Fruit fly (Drosophila melanogaster) whole organism, embryonic: ENCODE data around the gene CG13032.
A peak's percentile ranks its signal among the peaks of the same experiment; 100 is the strongest.

Experiments used
- Blimp-1 ChIP-seq: fragments of 200-800 bp; sonication (Bioruptor generic); optimal IDR thresholded peaks from 3 replicates; lab custom pipeline; 2018; ENCODE audit warnings: missing biosample characterization, missing genetic modification characterization, mild to moderate bottlenecking, moderate library complexity, missing genetic modification reagents
- CG10321 ChIP-seq: fragments of 200-800 bp; sonication (Bioruptor generic); IDR thresholded peaks from 2 replicates; pipeline ENCODE4 v1.3.6; 2022; ENCODE audit warnings: missing biosample characterization, missing genetic modification characterization
- CG10366 ChIP-seq: fragments of 200-800 bp; sonication (Bioruptor generic); IDR thresholded peaks from 2 replicates; pipeline ENCODE4 v1.3.6; 2022; ENCODE audit warnings: missing biosample characterization, missing genetic modification characterization
- CG11696 ChIP-seq: fragments of 200-800 bp; sonication (Bioruptor generic); IDR thresholded peaks from 2 replicates; pipeline ENCODE4 v1.3.6; 2022; ENCODE audit warnings: missing biosample characterization, missing genetic modification characterization
- CG13424 ChIP-seq: fragments of 200-800 bp; sonication (Bioruptor generic); optimal IDR thresholded peaks from 2 replicates; lab custom pipeline; 2019; ENCODE audit warnings: missing biosample characterization, mild to moderate bottlenecking, missing genetic modification characterization, moderate library complexity
- CG14441 ChIP-seq: fragments of 200-800 bp; sonication (Bioruptor generic); IDR thresholded peaks from 2 replicates; pipeline ENCODE4 v1.3.6; 2022; ENCODE audit warnings: missing biosample characterization, missing genetic modification characterization
- CG14965 ChIP-seq: fragments of 200-800 bp; sonication (Bioruptor generic); optimal IDR thresholded peaks from 2 replicates; lab custom pipeline; 2016; ENCODE audit warnings: missing biosample characterization, missing genetic modification characterization, borderline replicate concordance
- CG15011 ChIP-seq: fragments of 200-800 bp; sonication (Bioruptor generic); optimal IDR thresholded peaks from 3 replicates; lab custom pipeline; 2018; ENCODE audit warnings: missing biosample characterization, mild to moderate bottlenecking, missing genetic modification characterization
- CG15696 ChIP-seq: fragments of 200-800 bp; sonication (Bioruptor generic); optimal IDR thresholded peaks from 2 replicates; lab custom pipeline; 2019; ENCODE audit warnings: missing biosample characterization, mild to moderate bottlenecking, missing genetic modification characterization, moderate library complexity
- CG1647 ChIP-seq: fragments of 200-800 bp; sonication (Bioruptor generic); optimal IDR thresholded peaks from 3 replicates; lab custom pipeline; 2016; ENCODE audit warnings: missing biosample characterization, missing genetic modification characterization
- CG2712 ChIP-seq: fragments of 200-800 bp; optimal IDR thresholded peaks from 3 replicates; lab custom pipeline; 2019; ENCODE audit warnings: missing biosample characterization, mild to moderate bottlenecking, missing genetic modification characterization, moderate library complexity
- CG33557 ChIP-seq: fragments of 200-800 bp; sonication (Bioruptor generic); optimal IDR thresholded peaks from 2 replicates; lab custom pipeline; 2019; ENCODE audit warnings: missing biosample characterization, mild to moderate bottlenecking, missing genetic modification characterization, moderate library complexity
- CG3838 ChIP-seq: fragments of 200-800 bp; sonication (Bioruptor generic); optimal IDR thresholded peaks from 3 replicates; lab custom pipeline; 2016; ENCODE audit warnings: missing biosample characterization, missing genetic modification characterization
- CG3847 ChIP-seq: fragments of 200-800 bp; sonication (Bioruptor generic); IDR thresholded peaks from 2 replicates; pipeline ENCODE4 v1.3.6; 2022; ENCODE audit warnings: missing biosample characterization, missing genetic modification characterization
- CG4404 ChIP-seq: fragments of 200-800 bp; sonication (Bioruptor generic); IDR thresholded peaks from 2 replicates; pipeline ENCODE4 v1.3.6; 2022; ENCODE audit warnings: missing biosample characterization, missing genetic modification characterization
- CG7556 ChIP-seq: fragments of 200-800 bp; sonication (Bioruptor generic); optimal IDR thresholded peaks from 2 replicates; lab custom pipeline; 2017; ENCODE audit warnings: missing biosample characterization, mild to moderate bottlenecking, missing genetic modification characterization
- CG7786 ChIP-seq: fragments of 200-800 bp; sonication (Bioruptor generic); optimal IDR thresholded peaks from 2 replicates; lab custom pipeline; 2016; ENCODE audit warnings: missing biosample characterization, missing genetic modification characterization
- CG9817 ChIP-seq: fragments of 200-800 bp; sonication (Bioruptor generic); optimal IDR thresholded peaks from 2 replicates; lab custom pipeline; 2018; ENCODE audit warnings: missing biosample characterization, mild to moderate bottlenecking, missing genetic modification characterization, moderate library complexity
- D ChIP-seq, 2 experiments: fragments of 200-800 bp in 1 of 2; fragments of >200 bp in 1 of 2; sonication (Bioruptor generic) in 1 of 2; optimal IDR thresholded peaks; 2 replicates in 1 of 2; 3 replicates in 1 of 2; lab custom pipeline; 2017; ENCODE audit warnings: mild to moderate bottlenecking in 1 of 2, missing biosample characterization in 1 of 2, missing genetic modification characterization in 1 of 2, missing genetic modification reagents in 1 of 2
- Dll ChIP-seq: fragments of 200-800 bp; sonication (Bioruptor generic); IDR thresholded peaks from 4 replicates; pipeline ENCODE4 v1.3.6; 2022; ENCODE audit warnings: missing biosample characterization, missing genetic modification characterization; ENCODE audit not compliant: partially characterized antibody
- Fer1 ChIP-seq: fragments of 200-800 bp; sonication (Bioruptor generic); optimal IDR thresholded peaks from 2 replicates; lab custom pipeline; 2017; ENCODE audit warnings: missing biosample characterization, mild to moderate bottlenecking, missing genetic modification characterization
- Fer2 ChIP-seq: fragments of 200-800 bp; sonication (Bioruptor generic); optimal IDR thresholded peaks from 2 replicates; lab custom pipeline; 2018; ENCODE audit warnings: missing biosample characterization, mild to moderate bottlenecking, missing genetic modification characterization, moderate library complexity
- HHEX ChIP-seq: fragments of 200-800 bp; sonication (Bioruptor generic); optimal IDR thresholded peaks from 3 replicates; lab custom pipeline; 2017; ENCODE audit warnings: missing biosample characterization, mild to moderate bottlenecking, missing genetic modification characterization, missing genetic modification reagents
- HmgD ChIP-seq: fragments of 200-800 bp; sonication (Bioruptor generic); optimal IDR thresholded peaks from 3 replicates; lab custom pipeline; 2016; ENCODE audit warnings: missing biosample characterization, missing genetic modification characterization
- Kr ChIP-seq: fragments of 200-800 bp; sonication (Bioruptor generic); optimal IDR thresholded peaks from 2 replicates; lab custom pipeline; 2017; ENCODE audit warnings: missing biosample characterization, mild to moderate bottlenecking, missing genetic modification characterization
- Med ChIP-seq: fragments of 200-800 bp; sonication (Bioruptor generic); peaks from one replicate; lab custom pipeline; 2016; ENCODE audit warnings: missing biosample characterization, missing genetic modification characterization, mild to moderate bottlenecking, inconsistent platforms, moderate library complexity
- Meics ChIP-seq: fragments of 200-800 bp; sonication (Bioruptor generic); optimal IDR thresholded peaks from 2 replicates; lab custom pipeline; 2017; ENCODE audit warnings: missing biosample characterization, mild to moderate bottlenecking, missing genetic modification characterization
- Ptx1 ChIP-seq: fragments of 200-800 bp; sonication (Bioruptor generic); IDR thresholded peaks from 2 replicates; pipeline ENCODE4 v1.3.6; 2022; ENCODE audit warnings: missing biosample characterization, missing genetic modification characterization
- Sox102F ChIP-seq: fragments of 200-800 bp; sonication (Bioruptor generic); optimal IDR thresholded peaks from 2 replicates; lab custom pipeline; 2018; ENCODE audit warnings: missing biosample characterization, mild to moderate bottlenecking, missing genetic modification characterization, moderate library complexity
- Xrp1 ChIP-seq: fragments of 200-800 bp; sonication (Bioruptor generic); IDR thresholded peaks from 2 replicates; pipeline ENCODE4 v1.3.6; 2022; ENCODE audit warnings: missing biosample characterization, missing genetic modification characterization
- YL-1 ChIP-seq: fragments of 200-800 bp; sonication (Bioruptor generic); optimal IDR thresholded peaks from 3 replicates; lab custom pipeline; 2017; ENCODE audit warnings: missing biosample characterization, mild to moderate bottlenecking, missing genetic modification characterization
- ab ChIP-seq: fragments of 200-800 bp; sonication (Bioruptor generic); optimal IDR thresholded peaks from 2 replicates; lab custom pipeline; 2016; ENCODE audit warnings: missing biosample characterization, missing genetic modification characterization
- abd-A ChIP-seq: fragments of 200-800 bp; sonication (Bioruptor generic); optimal IDR thresholded peaks from 3 replicates; lab custom pipeline; 2019; ENCODE audit warnings: missing biosample characterization, mild to moderate bottlenecking, missing genetic modification characterization, moderate library complexity
- ara ChIP-seq: fragments of 200-800 bp; sonication (Bioruptor generic); IDR thresholded peaks from 2 replicates; pipeline ENCODE4 v1.3.6; 2022; ENCODE audit warnings: missing biosample characterization, missing genetic modification characterization
- ato ChIP-seq: fragments of 200-800 bp; sonication (Bioruptor generic); IDR thresholded peaks from 2 replicates; pipeline ENCODE4 v1.3.6; 2022; ENCODE audit warnings: missing biosample characterization, missing genetic modification characterization; ENCODE audit not compliant: partially characterized antibody
- cg ChIP-seq: fragments of 200-800 bp; sonication (Bioruptor generic); optimal IDR thresholded peaks from 3 replicates; lab custom pipeline; 2019; ENCODE audit warnings: missing biosample characterization, mild to moderate bottlenecking, missing genetic modification characterization, moderate library complexity
- crol ChIP-seq: fragments of 200-800 bp; sonication (Bioruptor generic); IDR thresholded peaks from 2 replicates; pipeline ENCODE4 v1.3.6; 2022; ENCODE audit warnings: missing biosample characterization, missing genetic modification characterization
- gcm2 ChIP-seq: fragments of 200-800 bp; sonication (Bioruptor generic); optimal IDR thresholded peaks from 2 replicates; lab custom pipeline; 2016; ENCODE audit warnings: missing biosample characterization, missing genetic modification characterization
- h ChIP-seq: fragments of >200 bp; optimal IDR thresholded peaks from 2 replicates; lab custom pipeline; 2017
- hkb ChIP-seq, 2 experiments: fragments of 200-800 bp in 1 of 2; fragments of >200 bp in 1 of 2; sonication (Bioruptor generic) in 1 of 2; IDR thresholded peaks in 1 of 2; optimal IDR thresholded peaks in 1 of 2; 2 replicates each; pipeline versions ENCODE4 v1.3.6 to Lab custom; 2017 to 2022; ENCODE audit warnings: missing biosample characterization in 1 of 2, missing genetic modification characterization in 1 of 2
- lbe ChIP-seq: fragments of 200-800 bp; sonication (Bioruptor generic); optimal IDR thresholded peaks from 2 replicates; lab custom pipeline; 2016; ENCODE audit warnings: missing biosample characterization, mild to moderate bottlenecking, missing genetic modification characterization
- nerfin-1 ChIP-seq: fragments of 200-800 bp; sonication (Bioruptor generic); optimal IDR thresholded peaks from 3 replicates; lab custom pipeline; 2019; ENCODE audit warnings: missing biosample characterization, mild to moderate bottlenecking, missing genetic modification characterization, moderate library complexity
- prd ChIP-seq, 3 experiments: fragments of >200 bp in 2 of 3; fragments of 200-800 bp in 1 of 3; sonication (Bioruptor generic) in 1 of 3; optimal IDR thresholded peaks in 2 of 3; IDR thresholded peaks in 1 of 3; 2 replicates in 2 of 3; 3 replicates in 1 of 3; pipeline versions ENCODE4 v1.3.6 to Lab custom; 2017 to 2022; ENCODE audit warnings: missing biosample characterization in 1 of 3, missing genetic modification characterization in 1 of 3
- pzg ChIP-seq: fragments of 200-800 bp; sonication (Bioruptor generic); optimal IDR thresholded peaks from 3 replicates; lab custom pipeline; 2018; ENCODE audit warnings: missing biosample characterization, mild to moderate bottlenecking, missing genetic modification characterization, moderate library complexity
- row ChIP-seq: fragments of 200-800 bp; sonication (Bioruptor generic); IDR thresholded peaks from 3 replicates; pipeline ENCODE4 v1.3.6; 2022; ENCODE audit warnings: missing biosample characterization, missing genetic modification characterization
- shn ChIP-seq: fragments of 200-800 bp; sonication (Bioruptor generic); optimal IDR thresholded peaks from 3 replicates; lab custom pipeline; 2016; ENCODE audit warnings: missing biosample characterization, missing genetic modification characterization
- sim ChIP-seq: fragments of 200-800 bp; sonication (Bioruptor generic); IDR thresholded peaks from 2 replicates; pipeline ENCODE4 v1.3.6; 2022; ENCODE audit warnings: missing biosample characterization, missing genetic modification characterization
- sr ChIP-seq: fragments of 200-800 bp; sonication (Bioruptor generic); IDR thresholded peaks from 3 replicates; pipeline ENCODE4 v1.3.6; 2022; ENCODE audit warnings: missing biosample characterization, missing genetic modification characterization
- unc-4 ChIP-seq: fragments of 200-800 bp; sonication (Bioruptor generic); IDR thresholded peaks from 2 replicates; pipeline ENCODE4 v1.3.6; 2022; ENCODE audit warnings: missing biosample characterization, missing genetic modification characterization; ENCODE audit not compliant: partially characterized antibody

The CG13032 gene

DNA sequence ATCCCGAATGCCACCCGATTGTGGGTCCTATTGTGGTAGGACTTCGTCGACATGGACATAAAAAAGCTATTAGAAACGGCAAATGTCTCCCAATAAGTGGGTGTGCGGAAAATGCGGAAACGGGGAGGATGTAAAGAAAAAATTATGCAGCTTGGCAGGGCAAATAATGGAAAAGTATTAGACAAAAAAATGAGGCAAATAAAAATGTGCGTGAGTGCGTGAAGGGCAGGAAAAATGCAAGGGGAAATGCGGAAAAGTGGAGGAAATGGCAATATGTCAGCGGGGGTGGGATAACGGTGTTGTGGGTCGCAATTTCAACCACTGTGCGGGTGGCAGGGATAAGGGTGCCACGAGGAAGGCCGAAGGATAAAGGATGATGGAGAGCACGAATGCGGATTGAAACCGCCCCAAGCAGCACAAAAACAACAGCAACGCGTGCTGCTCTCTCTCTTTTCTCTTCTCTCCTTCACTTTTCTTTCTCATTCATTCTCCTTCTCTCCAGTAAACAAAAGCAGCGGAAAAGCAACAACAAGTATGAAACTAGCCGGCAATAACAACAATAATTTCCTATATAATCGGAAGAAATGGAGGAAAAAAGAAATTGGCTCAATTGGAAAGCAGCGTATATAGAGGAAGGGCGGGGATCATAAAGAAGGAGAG is 28.3 kb upstream of the CG13032 start:
- TF ChIP-seq Med (GFP tag; lab: Kevin White, UChicago) (peak; percentile 46), nerfin-1 (tag; lab: Kevin White, UChicago) (peak; percentile 51), Meics (GFP tag; lab: Kevin White, UChicago) (no peak), sim (GFP tag; lab: Robert Waterston, UW) (no peak), gcm2 (GFP tag; lab: Kevin White, UChicago) (no peak), CG13424 (tag; lab: Kevin White, UChicago) (no peak), pzg (GFP tag; lab: Kevin White, UChicago) (no peak), HHEX (GFP tag; lab: Kevin White, UChicago) (no peak), CG7786 (GFP tag; lab: Kevin White, UChicago) (no peak), shn (no peak), h (no peak), hkb (optimal IDR thresholded peaks at IDR 0.05; lab: Kevin White, UChicago) (no peak), hkb (GFP tag; IDR thresholded peaks at IDR 0.05; lab: Robert Waterston, UW) (0 out of 2 replicates have a peak, but pooled peaks have one; percentile 26), CG15011 (no peak), CG10366 (no peak), CG3847 (GFP tag; lab: Robert Waterston, UW) (no peak), sr (GFP tag; lab: Robert Waterston, UW) (no peak), prd (optimal IDR thresholded peaks at IDR 0.05; lab: Kevin White, UChicago) (no peak), prd (GFP tag; IDR thresholded peaks at IDR 0.05; lab: Robert Waterston, UW) (no peak), CG33557 (GFP tag; lab: Kevin White, UChicago) (no peak), CG4404 (GFP tag; lab: Robert Waterston, UW) (no peak), ab (GFP tag; lab: Kevin White, UChicago) (no peak), CG7556 (GFP tag; lab: Kevin White, UChicago) (no peak), Fer2 (tag; lab: Kevin White, UChicago) (no peak), row (GFP tag; lab: Robert Waterston, UW) (no peak), CG14441 (GFP tag; lab: Robert Waterston, UW) (no peak), unc-4 (GFP tag; lab: Robert Waterston, UW) (no peak), CG2712 (tag; lab: Kevin White, UChicago) (no peak), ara (no peak), Fer1 (GFP tag; lab: Kevin White, UChicago) (no peak), abd-A (peak; percentile 81), Xrp1 (GFP tag; lab: Robert Waterston, UW) (no peak), ato (no peak), Blimp-1 (no peak), D (optimal IDR thresholded peaks at IDR 0.05; lab: Kevin White, UChicago) (no peak), D (GFP tag; optimal IDR thresholded peaks at IDR 0.05; lab: Kevin White, UChicago) (no peak), CG15696 (no peak), cg (GFP tag; lab: Kevin White, UChicago) (no peak), YL-1 (no peak), Kr (no peak), Sox102F (GFP tag; lab: Kevin White, UChicago) (no peak), Ptx1 (GFP tag; lab: Robert Waterston, UW) (0 out of 2 replicates have a peak, but pooled peaks have one; percentile 12), CG9817 (no peak), crol (GFP tag; lab: Robert Waterston, UW) (peak; percentile 71), Dll (GFP tag; lab: Robert Waterston, UW) (0 out of 4 replicates have a peak, but pooled peaks have one; percentile 29), lbe (no peak), CG1647 (no peak), CG11696 (GFP tag; lab: Robert Waterston, UW) (no peak), CG3838 (no peak), CG14965 (GFP tag; lab: Kevin White, UChicago) (no peak), HmgD (GFP tag; lab: Kevin White, UChicago) (no peak), CG10321 (GFP tag; lab: Robert Waterston, UW) (no peak)
